Fruit fly (Drosophila melanogaster) whole organism, embryonic: Measurements from ENCODE around the gene CG15196.

Experiments used
- Bdp1 ChIP-seq: fragments of 200-800 bp; sonication (Bioruptor generic); optimal IDR thresholded peaks from 3 replicates; lab custom pipeline; 2016; ENCODE audit warnings: missing biosample characterization, missing genetic modification characterization
- CG12155 ChIP-seq: fragments of 200-800 bp; sonication (Bioruptor generic); optimal IDR thresholded peaks from 3 replicates; lab custom pipeline; 2016; ENCODE audit warnings: missing biosample characterization, missing genetic modification characterization
- CG12236 ChIP-seq: fragments of 200-800 bp; sonication (Bioruptor generic); optimal IDR thresholded peaks from 2 replicates; lab custom pipeline; 2016; ENCODE audit warnings: missing biosample characterization, missing genetic modification characterization
- CG13296 ChIP-seq: fragments of 200-800 bp; sonication (Bioruptor generic); optimal IDR thresholded peaks from 3 replicates; lab custom pipeline; 2018; ENCODE audit warnings: missing biosample characterization, mild to moderate bottlenecking, missing genetic modification characterization
- CG13775 ChIP-seq: fragments of 200-800 bp; sonication (Bioruptor generic); optimal IDR thresholded peaks from 3 replicates; lab custom pipeline; 2017; ENCODE audit warnings: missing biosample characterization, mild to moderate bottlenecking, missing genetic modification characterization
- CG16815 ChIP-seq: fragments of 200-800 bp; sonication (Bioruptor generic); optimal IDR thresholded peaks from 3 replicates; lab custom pipeline; 2017; ENCODE audit warnings: missing biosample characterization, mild to moderate bottlenecking, missing genetic modification characterization
- CG17612 ChIP-seq: fragments of 200-800 bp; sonication (Bioruptor generic); IDR thresholded peaks from 2 replicates; pipeline ENCODE4 v1.3.6; 2022; ENCODE audit warnings: missing biosample characterization, missing genetic modification characterization
- CG18011 ChIP-seq: fragments of 200-800 bp; sonication (Bioruptor generic); optimal IDR thresholded peaks from 2 replicates; lab custom pipeline; 2017; ENCODE audit warnings: missing biosample characterization, missing genetic modification characterization, mild to moderate bottlenecking, moderate library complexity, missing genotype
- CG1832 ChIP-seq: fragments of 200-800 bp; sonication (Bioruptor generic); optimal IDR thresholded peaks from 2 replicates; lab custom pipeline; 2017; ENCODE audit warnings: missing biosample characterization, mild to moderate bottlenecking, missing genetic modification characterization, inconsistent platforms
- CG18619 ChIP-seq: fragments of 200-800 bp; sonication (Bioruptor generic); optimal IDR thresholded peaks from 3 replicates; lab custom pipeline; 2017; ENCODE audit warnings: missing biosample characterization, mild to moderate bottlenecking, missing genetic modification characterization
- CG32772 ChIP-seq: fragments of 200-800 bp; sonication (Bioruptor generic); IDR thresholded peaks from 2 replicates; pipeline ENCODE4 v1.3.6; 2022; ENCODE audit warnings: missing biosample characterization, missing genetic modification characterization
- CG4424 ChIP-seq: fragments of 200-800 bp; sonication (Bioruptor generic); optimal IDR thresholded peaks from 3 replicates; lab custom pipeline; 2016; ENCODE audit warnings: missing biosample characterization, missing genetic modification characterization
- CG4617 ChIP-seq: fragments of 200-800 bp; sonication (Bioruptor generic); optimal IDR thresholded peaks from 3 replicates; lab custom pipeline; 2016; ENCODE audit warnings: missing biosample characterization, missing genetic modification characterization, borderline replicate concordance
- CG7357 ChIP-seq: fragments of 200-800 bp; sonication (Bioruptor generic); IDR thresholded peaks from 3 replicates; pipeline ENCODE4 v1.3.6; 2022; ENCODE audit warnings: missing biosample characterization, missing genetic modification characterization
- Deaf1 ChIP-seq: fragments of 200-800 bp; optimal IDR thresholded peaks from 3 replicates; lab custom pipeline; 2019; ENCODE audit warnings: missing biosample characterization, mild to moderate bottlenecking, missing genetic modification characterization, moderate library complexity
- Ets97D ChIP-seq: fragments of 200-800 bp; sonication (Bioruptor generic); optimal IDR thresholded peaks from 3 replicates; lab custom pipeline; 2016; ENCODE audit warnings: missing biosample characterization, missing genetic modification characterization
- Hmx ChIP-seq: fragments of 200-800 bp; sonication (Bioruptor generic); optimal IDR thresholded peaks from 2 replicates; lab custom pipeline; 2016; ENCODE audit warnings: missing biosample characterization, missing genetic modification characterization
- Hsf ChIP-seq: fragments of 200-800 bp; sonication (Bioruptor generic); optimal IDR thresholded peaks from 3 replicates; lab custom pipeline; 2016; ENCODE audit warnings: missing biosample characterization, missing genetic modification characterization
- Jarid2 ChIP-seq: fragments of 200-800 bp; sonication (Bioruptor generic); optimal IDR thresholded peaks from 3 replicates; lab custom pipeline; 2017; ENCODE audit warnings: mild to moderate bottlenecking, missing biosample characterization, missing genetic modification reagents, missing genetic modification characterization
- Lim3 ChIP-seq: fragments of 200-800 bp; sonication (Bioruptor generic); IDR thresholded peaks from 2 replicates; pipeline ENCODE4 v1.3.6; 2022; ENCODE audit warnings: missing biosample characterization, missing genetic modification characterization
- Mes4 ChIP-seq: fragments of 200-800 bp; sonication (Bioruptor generic); optimal IDR thresholded peaks from 2 replicates; lab custom pipeline; 2016; ENCODE audit warnings: missing biosample characterization, missing genetic modification characterization
- NC2β ChIP-seq: fragments of 200-800 bp; sonication (Bioruptor generic); optimal IDR thresholded peaks from 2 replicates; lab custom pipeline; 2016; ENCODE audit warnings: missing biosample characterization, missing genetic modification characterization
- NFAT ChIP-seq: fragments of 200-800 bp; sonication (Bioruptor generic); IDR thresholded peaks from 2 replicates; pipeline ENCODE4 v1.3.6; 2022; ENCODE audit warnings: missing biosample characterization, missing genetic modification characterization
- Tbp ChIP-seq: fragments of >200 bp; optimal IDR thresholded peaks from 2 replicates; lab custom pipeline; 2018; ENCODE audit warnings: missing biosample characterization, missing genetic modification characterization
- ara ChIP-seq: fragments of 200-800 bp; sonication (Bioruptor generic); IDR thresholded peaks from 2 replicates; pipeline ENCODE4 v1.3.6; 2022; ENCODE audit warnings: missing biosample characterization, missing genetic modification characterization
- ash1 ChIP-seq: fragments of 200-800 bp; sonication (Bioruptor generic); optimal IDR thresholded peaks from 2 replicates; lab custom pipeline; 2018; ENCODE audit warnings: missing biosample characterization, mild to moderate bottlenecking, missing genetic modification characterization
- bcd ChIP-seq: fragments of 200-800 bp; sonication (Bioruptor generic); optimal IDR thresholded peaks from 2 replicates; lab custom pipeline; 2017; ENCODE audit warnings: missing biosample characterization, mild to moderate bottlenecking, missing genetic modification characterization
- br ChIP-seq: fragments of >200 bp; optimal IDR thresholded peaks from 2 replicates; lab custom pipeline; 2017
- bsh ChIP-seq, 2 experiments: fragments of 200-800 bp; sonication (Bioruptor generic); optimal IDR thresholded peaks; 2 replicates each; lab custom pipeline; 2017 to 2018; ENCODE audit warnings: mild to moderate bottlenecking in 2 of 2, missing biosample characterization in 2 of 2, missing genetic modification characterization in 2 of 2, moderate library complexity in 1 of 2
- cato ChIP-seq: fragments of 200-800 bp; sonication (Bioruptor generic); optimal IDR thresholded peaks from 2 replicates; lab custom pipeline; 2016; ENCODE audit warnings: missing biosample characterization, missing genetic modification characterization, borderline replicate concordance
- cg ChIP-seq: fragments of 200-800 bp; sonication (Bioruptor generic); optimal IDR thresholded peaks from 3 replicates; lab custom pipeline; 2019; ENCODE audit warnings: missing biosample characterization, mild to moderate bottlenecking, missing genetic modification characterization, moderate library complexity
- chinmo ChIP-seq: fragments of 200-800 bp; sonication (Bioruptor generic); IDR thresholded peaks from 4 replicates; pipeline ENCODE4 v1.3.6; 2022; ENCODE audit warnings: missing biosample characterization, missing genetic modification characterization; ENCODE audit not compliant: partially characterized antibody
- chm ChIP-seq: fragments of 200-800 bp; sonication (Bioruptor generic); IDR thresholded peaks from 2 replicates; pipeline ENCODE4 v1.3.6; 2022; ENCODE audit warnings: missing biosample characterization, missing genetic modification characterization
- dati ChIP-seq: fragments of 200-800 bp; sonication (Bioruptor generic); IDR thresholded peaks from 2 replicates; pipeline ENCODE4 v1.3.6; 2022; ENCODE audit warnings: missing biosample characterization, missing genetic modification characterization
- emc ChIP-seq: fragments of 200-800 bp; sonication (Bioruptor generic); optimal IDR thresholded peaks from 2 replicates; lab custom pipeline; 2016; ENCODE audit warnings: missing biosample characterization, missing genetic modification characterization
- fd64A ChIP-seq: fragments of 200-800 bp; sonication (Bioruptor generic); optimal IDR thresholded peaks from 3 replicates; lab custom pipeline; 2018; ENCODE audit warnings: missing biosample characterization, mild to moderate bottlenecking, missing genetic modification characterization
- fd96Cb ChIP-seq: fragments of 200-800 bp; sonication (Bioruptor generic); optimal IDR thresholded peaks from 2 replicates; lab custom pipeline; 2018; ENCODE audit warnings: missing biosample characterization, mild to moderate bottlenecking, missing genetic modification characterization, moderate library complexity
- gfzf ChIP-seq: fragments of 200-800 bp; sonication (Bioruptor generic); optimal IDR thresholded peaks from 2 replicates; lab custom pipeline; 2016; ENCODE audit warnings: missing biosample characterization, mild to moderate bottlenecking, missing genetic modification characterization, moderate library complexity
- ind ChIP-seq: fragments of 200-800 bp; sonication (Bioruptor generic); optimal IDR thresholded peaks from 3 replicates; lab custom pipeline; 2016; ENCODE audit warnings: missing biosample characterization, missing genetic modification characterization
- inv ChIP-seq: fragments of 200-800 bp; sonication (Bioruptor generic); IDR thresholded peaks from 2 replicates; pipeline ENCODE4 v1.3.6; 2022; ENCODE audit warnings: missing biosample characterization, missing genetic modification characterization; ENCODE audit not compliant: partially characterized antibody
- kay ChIP-seq: fragments of 200-800 bp; sonication (Bioruptor generic); optimal IDR thresholded peaks from 2 replicates; lab custom pipeline; 2016; ENCODE audit warnings: missing biosample characterization, missing genetic modification characterization
- lbe ChIP-seq: fragments of 200-800 bp; sonication (Bioruptor generic); optimal IDR thresholded peaks from 2 replicates; lab custom pipeline; 2016; ENCODE audit warnings: missing biosample characterization, mild to moderate bottlenecking, missing genetic modification characterization
- nerfin-2 ChIP-seq: fragments of 200-800 bp; sonication (Bioruptor generic); IDR thresholded peaks from 2 replicates; pipeline ENCODE4 v1.3.6; 2022; ENCODE audit warnings: missing biosample characterization, missing genetic modification characterization; ENCODE audit not compliant: partially characterized antibody
- pan ChIP-seq, 4 experiments: fragments of >200 bp in 3 of 4; fragments of 200-800 bp in 1 of 4; sonication (Bioruptor generic) in 1 of 4; optimal IDR thresholded peaks in 3 of 4; IDR thresholded peaks in 1 of 4; 2 replicates each; pipeline versions ENCODE4 v1.3.6 to Lab custom; 2017 to 2022; ENCODE audit warnings: missing biosample characterization in 2 of 4, missing genetic modification characterization in 2 of 4, mixed read lengths in 1 of 4
- pita ChIP-seq: fragments of 200-800 bp; sonication (Bioruptor generic); optimal IDR thresholded peaks from 2 replicates; lab custom pipeline; 2017; ENCODE audit warnings: missing biosample characterization, mild to moderate bottlenecking, missing genetic modification characterization
- sens-2 ChIP-seq: fragments of 200-800 bp; sonication (Bioruptor generic); IDR thresholded peaks from 2 replicates; pipeline ENCODE4 v1.3.6; 2022; ENCODE audit warnings: missing biosample characterization, missing genetic modification characterization
- tll ChIP-seq, 2 experiments: fragments of 200-800 bp in 1 of 2; fragments of >200 bp in 1 of 2; sonication (Bioruptor generic) in 1 of 2; optimal IDR thresholded peaks; 2 replicates each; lab custom pipeline; 2017 to 2019; ENCODE audit warnings: missing biosample characterization in 2 of 2, missing genetic modification characterization in 2 of 2, mild to moderate bottlenecking in 1 of 2, moderate library complexity in 1 of 2
- toy ChIP-seq: fragments of 200-800 bp; sonication (Bioruptor generic); IDR thresholded peaks from 2 replicates; pipeline ENCODE4 v1.3.6; 2022; ENCODE audit warnings: missing biosample characterization, missing genetic modification characterization
- trem ChIP-seq: fragments of 200-800 bp; optimal IDR thresholded peaks from 3 replicates; lab custom pipeline; 2019; ENCODE audit warnings: missing biosample characterization, mild to moderate bottlenecking, missing genetic modification characterization, moderate library complexity
- zfh1 ChIP-seq: fragments of 200-800 bp; sonication (Bioruptor generic); IDR thresholded peaks from 3 replicates; pipeline ENCODE4 v1.3.6; 2022; ENCODE audit warnings: missing biosample characterization, missing genetic modification characterization

Gene CG15196

DNA sequence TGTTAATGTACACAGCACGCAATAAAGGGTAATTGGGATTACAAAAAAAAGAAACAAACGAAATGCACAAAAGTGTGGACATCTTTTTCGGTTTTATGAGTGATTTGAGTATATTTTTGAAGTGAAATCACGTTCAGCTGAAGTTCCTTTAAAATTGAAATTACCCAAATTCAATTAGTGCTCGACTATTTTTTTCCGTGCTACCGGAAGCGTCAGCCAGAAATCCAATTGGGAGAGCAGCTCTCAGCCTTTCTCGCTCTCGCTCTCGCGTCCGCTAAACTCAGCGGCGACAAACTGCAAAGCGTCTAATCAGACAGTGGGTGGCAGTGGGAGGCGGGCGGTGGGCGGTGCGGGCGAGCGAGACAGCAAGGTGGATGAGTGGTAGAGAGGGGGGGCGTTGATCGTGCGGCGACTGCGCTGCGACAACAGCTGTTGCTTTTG is 13.6 kb downstream of the CG15196 start (continued):
- peak; percentile 82 for TF ChIP-seq NFAT (GFP tag; lab: Robert Waterston, UW)
- peak; percentile 91 for TF ChIP-seq ind (GFP tag; lab: Kevin White, UChicago)
- peak; percentile 70 for TF ChIP-seq sens-2 (GFP tag; lab: Robert Waterston, UW)
- peak in 1 of 2 experiments; percentile 79 for TF ChIP-seq bsh (GFP tag; optimal IDR thresholded peaks at IDR 0.05; lab: Kevin White, UChicago)
- TF ChIP-seq CG18011 (GFP tag; lab: Kevin White, UChicago) = peak; percentile 69
- no peak for TF ChIP-seq ash1 (GFP tag; lab: Kevin White, UChicago)
- TF ChIP-seq CG7357 (GFP tag; lab: Robert Waterston, UW) = peak; percentile 81
- peak; percentile 64 for TF ChIP-seq Ets97D (GFP tag; lab: Kevin White, UChicago)
- TF ChIP-seq CG12236 (GFP tag; lab: Kevin White, UChicago) = peak; percentile 77
- TF ChIP-seq CG1832 (GFP tag; lab: Kevin White, UChicago) = peak; percentile 56
- TF ChIP-seq chinmo = peak; percentile 86; the same call in 3 of the 4 replicates
- TF ChIP-seq NC2β = peak; percentile 78
- peak; percentile 57 for TF ChIP-seq CG4617
- peak; percentile 83 for TF ChIP-seq Bdp1 (GFP tag; lab: Kevin White, UChicago)
- peak; percentile 90 for TF ChIP-seq CG4424 (GFP tag; lab: Kevin White, UChicago)
- peak; percentile 57; the same call in 1 of the 2 replicates for TF ChIP-seq toy (GFP tag; lab: Robert Waterston, UW)
- peak; percentile 65 for TF ChIP-seq Jarid2
- TF ChIP-seq pita = no peak
- peak; percentile 78 for TF ChIP-seq CG13775 (GFP tag; lab: Kevin White, UChicago)
- peak; percentile 73 for TF ChIP-seq cato (GFP tag; lab: Kevin White, UChicago)
- TF ChIP-seq bcd (GFP tag; lab: Kevin White, UChicago) = peak; percentile 92
- TF ChIP-seq ara (GFP tag; lab: Robert Waterston, UW) = peak; percentile 78
- peak; percentile 67 for TF ChIP-seq Deaf1
- TF ChIP-seq CG13296 (GFP tag; lab: Kevin White, UChicago) = peak; percentile 89
- TF ChIP-seq CG17612 (GFP tag; lab: Robert Waterston, UW) = peak; percentile 85
- TF ChIP-seq chm (GFP tag; lab: Robert Waterston, UW) = peak; percentile 87; the same call in 1 of the 2 replicates
- no peak for TF ChIP-seq Tbp (GFP tag; lab: Kevin White, UChicago)
- no peak for TF ChIP-seq fd64A (GFP tag; lab: Kevin White, UChicago)
- peak; percentile 85 for TF ChIP-seq CG18619 (GFP tag; lab: Kevin White, UChicago)
- peak; percentile 70 for TF ChIP-seq kay (GFP tag; lab: Kevin White, UChicago)
- TF ChIP-seq trem (tag; lab: Kevin White, UChicago) = peak; percentile 53
- TF ChIP-seq zfh1 = peak; percentile 75; the same call in 2 of the 3 replicates
- TF ChIP-seq br (lab: Kevin White, UChicago) = no peak
- peak; percentile 85 for TF ChIP-seq CG32772 (GFP tag; lab: Robert Waterston, UW)
- no peak for TF ChIP-seq cg
- TF ChIP-seq pan (optimal IDR thresholded peaks at IDR 0.05; lab: Kevin White, UChicago) = no peak
- TF ChIP-seq pan (GFP tag; optimal IDR thresholded peaks at IDR 0.05 in 1 of 2, IDR thresholded peaks at IDR 0.05 in 1 of 2) = peak in 1 of 2 experiments; percentile 89
- no peak for TF ChIP-seq nerfin-2
- TF ChIP-seq CG16815 (GFP tag; lab: Kevin White, UChicago) = peak; percentile 64
- TF ChIP-seq Lim3 (GFP tag; lab: Robert Waterston, UW) = peak; percentile 68
- no peak for TF ChIP-seq tll (GFP tag; optimal IDR thresholded peaks at IDR 0.05; lab: Kevin White, UChicago)
- TF ChIP-seq gfzf (GFP tag; lab: Kevin White, UChicago) = no peak
- TF ChIP-seq Hmx = peak; percentile 18
- TF ChIP-seq Mes4 (GFP tag; lab: Kevin White, UChicago) = peak; percentile 85
- peak; percentile 93 for TF ChIP-seq Hsf (GFP tag; lab: Kevin White, UChicago)
- peak; percentile 80 for TF ChIP-seq fd96Cb (tag; lab: Kevin White, UChicago)
- TF ChIP-seq dati = peak; percentile 75; the same call in 1 of the 2 replicates
- TF ChIP-seq CG12155 (GFP tag; lab: Kevin White, UChicago) = peak; percentile 79
- peak; percentile 90 for TF ChIP-seq lbe
- no peak for TF ChIP-seq inv (GFP tag; lab: Robert Waterston, UW)
- TF ChIP-seq emc (GFP tag; lab: Kevin White, UChicago) = peak; percentile 87
